Worm (Caenorhabditis elegans) whole organism, L2 larva: ENCODE data around the gene fbxa-25.
A peak's percentile ranks its signal among the peaks of the same experiment; 100 is the strongest.

Source experiments
- C34F6.9 ChIP-seq: fragments of 150-350 bp; optimal IDR thresholded peaks from 2 replicates; lab custom pipeline; 2014; ENCODE audit warnings: missing biosample characterization, missing genetic modification characterization
- F13H6.1 ChIP-seq: sonication (generic microtip); optimal IDR thresholded peaks from 2 replicates; lab custom pipeline; 2016; ENCODE audit warnings: missing genetic modification characterization, missing compliant biosample characterization
- R02D3.7 ChIP-seq: fragments of 150-350 bp; optimal IDR thresholded peaks from 2 replicates; lab custom pipeline; 2014; ENCODE audit warnings: missing biosample characterization, missing genetic modification characterization
- Y55F3AM.14 ChIP-seq: fragments of 200-800 bp; sonication (Bioruptor generic); optimal IDR thresholded peaks from 2 replicates; lab custom pipeline; 2018; ENCODE audit warnings: mild to moderate bottlenecking, missing genetic modification characterization, missing compliant biosample characterization
- ZK546.5 ChIP-seq: sonication (generic microtip); optimal IDR thresholded peaks from 2 replicates; lab custom pipeline; 2017; ENCODE audit warnings: missing biosample characterization, missing genetic modification characterization
- aly-2 ChIP-seq: fragments of 150-350 bp; optimal IDR thresholded peaks from 2 replicates; lab custom pipeline; 2014; ENCODE audit warnings: missing biosample characterization, missing genetic modification characterization
- ama-1 ChIP-seq: fragments of 150-350 bp; optimal IDR thresholded peaks from 2 replicates; lab custom pipeline; 2018; ENCODE audit warnings: inconsistent platforms
- blmp-1 ChIP-seq: sonication (generic microtip); optimal IDR thresholded peaks from 2 replicates; lab custom pipeline; 2017; ENCODE audit warnings: missing genetic modification characterization, mild to moderate bottlenecking, missing compliant biosample characterization, antibody characterized with exemption, moderate library complexity; ENCODE audit not compliant: insufficient read depth
- ceh-82 ChIP-seq: fragments of 150-350 bp; optimal IDR thresholded peaks from 2 replicates; lab custom pipeline; 2014; ENCODE audit warnings: missing biosample characterization, missing genetic modification characterization
- crh-2 ChIP-seq: sonication (generic microtip); optimal IDR thresholded peaks from 2 replicates; lab custom pipeline; 2017; ENCODE audit warnings: missing biosample characterization, missing genetic modification characterization
- dmd-4 ChIP-seq: sonication (generic microtip); optimal IDR thresholded peaks from 2 replicates; lab custom pipeline; 2017; ENCODE audit warnings: missing biosample characterization, missing genetic modification characterization
- egl-27 ChIP-seq: sonication (generic microtip); optimal IDR thresholded peaks from 3 replicates; lab custom pipeline; 2017; ENCODE audit warnings: missing biosample characterization, missing genetic modification reagents, missing genetic modification characterization
- elt-3 ChIP-seq: sonication (generic microtip); optimal IDR thresholded peaks from 2 replicates; lab custom pipeline; 2017; ENCODE audit warnings: missing biosample characterization, missing genetic modification characterization
- fos-1 ChIP-seq: fragments of 150-350 bp; optimal IDR thresholded peaks from 2 replicates; lab custom pipeline; 2014; ENCODE audit warnings: missing biosample characterization, missing genetic modification characterization
- gmeb-1 ChIP-seq: fragments of 150-350 bp; optimal IDR thresholded peaks from 2 replicates; lab custom pipeline; 2014; ENCODE audit warnings: missing biosample characterization, missing genetic modification characterization
- lin-13 ChIP-seq: fragments of 150-350 bp; optimal IDR thresholded peaks from 2 replicates; lab custom pipeline; 2014; ENCODE audit warnings: missing biosample characterization, missing genetic modification reagents, missing genetic modification characterization
- lin-39 ChIP-seq: fragments of 150-350 bp; optimal IDR thresholded peaks from 2 replicates; lab custom pipeline; 2014; ENCODE audit warnings: missing biosample characterization, missing genetic modification reagents, missing genetic modification characterization
- lsy-2 ChIP-seq, 2 experiments: fragments of 150-350 bp in 1 of 2; sonication (generic microtip) in 1 of 2; optimal IDR thresholded peaks; 2 replicates each; lab custom pipeline; 2014 to 2017; ENCODE audit warnings: missing biosample characterization in 2 of 2, missing genetic modification characterization in 2 of 2
- mab-5 ChIP-seq: fragments of 150-350 bp; optimal IDR thresholded peaks from 2 replicates; lab custom pipeline; 2014; ENCODE audit warnings: missing biosample characterization, missing genetic modification characterization
- mbf-1 ChIP-seq: sonication (generic microtip); optimal IDR thresholded peaks from 2 replicates; lab custom pipeline; 2017; ENCODE audit warnings: missing biosample characterization, missing genetic modification characterization
- nhr-10 ChIP-seq: sonication (generic microtip); optimal IDR thresholded peaks from 2 replicates; lab custom pipeline; 2017; ENCODE audit warnings: missing biosample characterization, missing genetic modification characterization
- nhr-11 ChIP-seq: fragments of 150-350 bp; optimal IDR thresholded peaks from 2 replicates; lab custom pipeline; 2014; ENCODE audit warnings: missing biosample characterization, missing genetic modification characterization
- nhr-12 ChIP-seq: fragments of 150-350 bp; optimal IDR thresholded peaks from 2 replicates; lab custom pipeline; 2014; ENCODE audit warnings: missing biosample characterization, missing genetic modification characterization
- nhr-129 ChIP-seq: fragments of 150-350 bp; optimal IDR thresholded peaks from 2 replicates; lab custom pipeline; 2014; ENCODE audit warnings: missing biosample characterization, missing genetic modification characterization
- nhr-23 ChIP-seq: fragments of 150-350 bp; optimal IDR thresholded peaks from 2 replicates; lab custom pipeline; 2014; ENCODE audit warnings: missing biosample characterization, missing genetic modification reagents, missing genetic modification characterization
- nhr-237 ChIP-seq: fragments of 150-350 bp; optimal IDR thresholded peaks from 2 replicates; lab custom pipeline; 2014; ENCODE audit warnings: missing biosample characterization, missing genetic modification characterization
- nhr-25 ChIP-seq: fragments of 150-350 bp; sonication (generic microtip); optimal IDR thresholded peaks from 3 replicates; lab custom pipeline; 2014; ENCODE audit warnings: missing biosample characterization, missing genetic modification characterization
- nhr-6 ChIP-seq: fragments of 150-350 bp; optimal IDR thresholded peaks from 2 replicates; lab custom pipeline; 2014; ENCODE audit warnings: missing biosample characterization, missing genetic modification characterization
- sma-3 ChIP-seq: sonication (generic microtip); optimal IDR thresholded peaks from 2 replicates; lab custom pipeline; 2016; ENCODE audit warnings: missing genetic modification reagents, missing genetic modification characterization, missing compliant biosample characterization
- sma-9 ChIP-seq, 2 experiments: fragments of 150-350 bp in 1 of 2; sonication (generic microtip) in 1 of 2; optimal IDR thresholded peaks; 2 replicates each; lab custom pipeline; 2014 to 2016; ENCODE audit warnings: missing genetic modification characterization in 2 of 2, mild to moderate bottlenecking in 1 of 2, missing biosample characterization in 1 of 2, missing compliant biosample characterization in 1 of 2, missing genetic modification reagents in 1 of 2, moderate library complexity in 1 of 2
- snpc-4 ChIP-seq: fragments of 150-350 bp; optimal IDR thresholded peaks from 2 replicates; lab custom pipeline; 2014; ENCODE audit warnings: missing biosample characterization, missing genetic modification characterization
- unc-55 ChIP-seq: fragments of 150-350 bp; sonication (generic microtip); optimal IDR thresholded peaks from 3 replicates; lab custom pipeline; 2014; ENCODE audit warnings: missing biosample characterization, missing genetic modification reagents, missing genetic modification characterization
- unc-62 ChIP-seq: fragments of 150-350 bp; optimal IDR thresholded peaks from 2 replicates; lab custom pipeline; 2014; ENCODE audit warnings: missing biosample characterization, missing genetic modification reagents, missing genetic modification characterization
- zag-1 ChIP-seq: fragments of 150-350 bp; optimal IDR thresholded peaks from 2 replicates; lab custom pipeline; 2014; ENCODE audit warnings: missing biosample characterization, missing genetic modification characterization
- ztf-1 ChIP-seq: fragments of 200-800 bp; sonication (Bioruptor generic); conservative IDR thresholded peaks from 2 replicates; pipeline ENCODE4 v1.3.6; 2022; ENCODE audit warnings: missing genetic modification characterization, missing compliant biosample characterization
- ztf-11 ChIP-seq: sonication (generic microtip); optimal IDR thresholded peaks from 2 replicates; lab custom pipeline; 2017; ENCODE audit warnings: missing biosample characterization, missing genetic modification characterization

fbxa-25 gene

DNA sequence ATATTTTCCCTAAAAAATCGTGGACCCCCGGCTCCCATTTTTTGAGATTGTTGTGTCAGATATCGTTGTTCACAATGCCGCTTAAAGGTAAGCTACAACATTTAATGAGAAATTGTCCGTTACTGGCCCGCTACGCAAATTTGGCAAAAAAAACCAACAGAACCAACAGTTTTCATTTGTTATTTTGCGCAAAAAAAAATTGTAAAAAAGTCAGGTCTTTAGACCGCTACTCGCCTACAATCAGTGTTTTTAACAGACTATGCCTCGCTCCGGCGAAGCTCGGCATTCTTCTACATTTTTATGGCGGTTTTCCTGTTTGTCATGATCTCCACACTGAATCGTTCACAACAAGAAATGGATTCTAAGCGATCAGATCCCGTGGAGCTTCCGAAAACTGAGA lies 40.4 kb downstream of the fbxa-25 start, which contains the start of gene Y82E9BL.12:
TSS of gene Y82E9BL.12 (plus strand) at position 301 of the 400 bp plus-strand sequence.
- TF ChIP-seq unc-62 (GFP tag; lab: Kevin White, UChicago) (no peak), F13H6.1 (tag; lab: Kevin White, UChicago) (no peak), fos-1 (no peak), R02D3.7 (tag; lab: Kevin White, UChicago) (no peak), nhr-12 (tag; lab: Kevin White, UChicago) (no peak), mbf-1 (tag; lab: Kevin White, UChicago) (no peak), Y55F3AM.14 (GFP tag; lab: Kevin White, UChicago) (no peak), blmp-1 (tag; lab: Kevin White, UChicago) (no peak), lsy-2 (tag; optimal IDR thresholded peaks at IDR 0.05; lab: Kevin White, UChicago) (no peak), ama-1 (lab: Kevin White, UChicago) (no peak), nhr-237 (tag; lab: Kevin White, UChicago) (no peak), egl-27 (tag; lab: Kevin White, UChicago) (no peak), dmd-4 (no peak), ZK546.5 (tag; lab: Kevin White, UChicago) (no peak), nhr-6 (tag; lab: Kevin White, UChicago) (no peak), ceh-82 (tag; lab: Kevin White, UChicago) (no peak), mab-5 (no peak), aly-2 (tag; lab: Kevin White, UChicago) (no peak), gmeb-1 (tag; lab: Kevin White, UChicago) (no peak), zag-1 (no peak)

DNA sequence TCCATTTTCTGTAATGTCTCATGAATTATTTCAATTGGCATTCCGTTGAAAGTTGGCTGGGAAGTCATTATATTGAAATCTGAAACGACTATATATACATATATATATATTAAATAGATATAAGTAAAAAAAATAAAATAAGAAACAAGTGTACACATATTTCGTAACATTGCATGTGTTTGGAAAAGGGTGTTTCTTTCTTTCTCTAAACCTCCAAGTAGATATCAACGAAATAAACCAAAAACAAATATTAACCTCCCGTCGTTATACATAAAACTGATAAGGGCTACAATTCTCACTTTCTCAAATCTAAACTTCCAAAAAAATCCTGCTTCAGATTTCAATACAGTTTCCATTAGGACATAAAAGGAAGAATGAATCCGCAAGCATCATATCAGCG lies 41.0 kb downstream of the fbxa-25 start, which contains the start of gene fbxa-79:
TSS of gene fbxa-79 (minus strand) at position 86 of the 400 bp plus-strand sequence.
- no peak for TF ChIP-seq R02D3.7 (tag; lab: Kevin White, UChicago)
- TF ChIP-seq elt-3 (tag; lab: Kevin White, UChicago), result no peak
- TF ChIP-seq dmd-4, result no peak
- no peak for TF ChIP-seq nhr-6 (tag; lab: Kevin White, UChicago)
- no peak for TF ChIP-seq nhr-25
- no peak for TF ChIP-seq lsy-2 (tag; optimal IDR thresholded peaks at IDR 0.05; lab: Kevin White, UChicago)
- peak; percentile 13 for TF ChIP-seq sma-9 (GFP tag; optimal IDR thresholded peaks at IDR 0.05; lab: Kevin White, UChicago)
- no peak for TF ChIP-seq sma-9 (tag; optimal IDR thresholded peaks at IDR 0.05; lab: Kevin White, UChicago)
- TF ChIP-seq gmeb-1 (tag; lab: Kevin White, UChicago), result no peak
- peak; percentile 66 for TF ChIP-seq fos-1
- TF ChIP-seq nhr-129, result peak; percentile 80
- no peak for TF ChIP-seq lin-39 (tag; lab: Kevin White, UChicago)
- TF ChIP-seq C34F6.9 (tag; lab: Kevin White, UChicago), result no peak
- no peak for TF ChIP-seq ZK546.5 (tag; lab: Kevin White, UChicago)
- no peak for TF ChIP-seq nhr-11
- no peak for TF ChIP-seq nhr-237 (tag; lab: Kevin White, UChicago)
- no peak for TF ChIP-seq ztf-11 (tag; lab: Kevin White, UChicago)
- no peak for TF ChIP-seq nhr-23
- TF ChIP-seq mbf-1 (tag; lab: Kevin White, UChicago), result no peak
- no peak for TF ChIP-seq ztf-1 (GFP tag; lab: Robert Waterston, UW)
- TF ChIP-seq unc-55 (GFP tag; lab: Kevin White, UChicago), result peak; percentile 13
- TF ChIP-seq, all 48 proteins: peak for 4

DNA sequence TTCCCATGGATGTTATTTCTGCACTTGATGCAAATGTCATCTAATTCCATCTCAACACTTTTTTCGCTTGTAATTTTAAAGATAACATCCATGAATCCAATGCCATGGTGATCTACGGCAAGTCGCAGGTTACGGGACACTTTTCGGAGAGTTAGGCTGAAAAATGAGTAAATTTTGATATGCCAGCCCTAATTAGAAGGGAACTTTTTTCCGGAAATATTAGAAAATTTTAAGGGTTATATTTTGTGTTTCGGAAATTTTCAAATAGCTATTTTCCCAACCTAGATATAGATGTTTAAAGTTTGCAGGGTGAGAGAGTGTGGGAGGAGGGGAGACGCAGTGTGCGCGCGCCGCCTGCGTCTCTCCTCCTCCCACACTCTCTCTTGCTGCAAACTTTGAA lies 41.9 kb downstream of the fbxa-25 start:
- TF ChIP-seq F13H6.1 (tag; lab: Kevin White, UChicago) (no peak), nhr-10 (no peak), crh-2 (tag; lab: Kevin White, UChicago) (no peak), Y55F3AM.14 (GFP tag; lab: Kevin White, UChicago) (no peak), lsy-2 (tag; optimal IDR thresholded peaks at IDR 0.05; lab: Kevin White, UChicago) (no peak), snpc-4 (tag; lab: Kevin White, UChicago) (no peak), egl-27 (tag; lab: Kevin White, UChicago) (no peak), ZK546.5 (tag; lab: Kevin White, UChicago) (no peak), dmd-4 (no peak), R02D3.7 (tag; lab: Kevin White, UChicago) (no peak), elt-3 (tag; lab: Kevin White, UChicago) (no peak), sma-3 (GFP tag; lab: Kevin White, UChicago) (no peak), lin-13 (no peak), ztf-1 (GFP tag; lab: Robert Waterston, UW) (no peak), ceh-82 (tag; lab: Kevin White, UChicago) (no peak), fos-1 (no peak)
